Worm (Caenorhabditis elegans) whole organism, L2 larva: ENCODE measurements around the gene Y51B9A.6.

Experiments used
- aly-2 ChIP-seq: fragments of 150-350 bp; optimal IDR thresholded peaks from 2 replicates; lab custom pipeline; 2014; ENCODE audit warnings: missing biosample characterization, missing genetic modification characterization
- lsy-2 ChIP-seq, 2 experiments: fragments of 150-350 bp in 1 of 2; sonication (generic microtip) in 1 of 2; optimal IDR thresholded peaks; 2 replicates each; lab custom pipeline; 2014 to 2017; ENCODE audit warnings: missing biosample characterization in 2 of 2, missing genetic modification characterization in 2 of 2
- unc-62 ChIP-seq: fragments of 150-350 bp; optimal IDR thresholded peaks from 2 replicates; lab custom pipeline; 2014; ENCODE audit warnings: missing biosample characterization, missing genetic modification reagents, missing genetic modification characterization

- TF ChIP-seq unc-62 (GFP tag; lab: Kevin White, UChicago) (no peak), aly-2 (tag; lab: Kevin White, UChicago) (no peak), lsy-2 (tag; optimal IDR thresholded peaks at IDR 0.05; lab: Kevin White, UChicago) (no peak)
These were observed 35.2 kb upstream of the Y51B9A.6 start, which contains the start of gene chil-13 for ce11 chrII:9438227-9438626.
